Fruit fly (Drosophila melanogaster) whole organism, embryonic: Measurements from ENCODE around the gene CG4461.

Source experiments
- CG1024 ChIP-seq: fragments of 200-800 bp; sonication (Bioruptor generic); IDR thresholded peaks from 2 replicates; pipeline ENCODE4 v1.3.6; 2022; ENCODE audit warnings: missing biosample characterization, missing genetic modification characterization
- CG10431 ChIP-seq: fragments of 200-800 bp; sonication (Bioruptor generic); optimal IDR thresholded peaks from 3 replicates; lab custom pipeline; 2018; ENCODE audit warnings: missing biosample characterization, mild to moderate bottlenecking, missing genetic modification characterization
- CG10462 ChIP-seq: fragments of 200-800 bp; sonication (Bioruptor generic); optimal IDR thresholded peaks from 2 replicates; lab custom pipeline; 2016; ENCODE audit warnings: missing biosample characterization, missing genetic modification characterization
- CG10565 ChIP-seq: fragments of 200-800 bp; sonication (Bioruptor generic); optimal IDR thresholded peaks from 3 replicates; lab custom pipeline; 2016; ENCODE audit warnings: missing biosample characterization, mild to moderate bottlenecking, missing genetic modification characterization
- CG10654 ChIP-seq: fragments of 200-800 bp; sonication (Bioruptor generic); optimal IDR thresholded peaks from 2 replicates; lab custom pipeline; 2016; ENCODE audit warnings: missing biosample characterization, missing genetic modification characterization
- CG12071 ChIP-seq: fragments of 200-800 bp; sonication (Bioruptor generic); optimal IDR thresholded peaks from 3 replicates; lab custom pipeline; 2018; ENCODE audit warnings: missing biosample characterization, mild to moderate bottlenecking, missing genetic modification characterization
- CG14050 ChIP-seq: fragments of 200-800 bp; sonication (Bioruptor generic); IDR thresholded peaks from 3 replicates; pipeline ENCODE4 v1.3.6; 2022; ENCODE audit warnings: missing biosample characterization, missing genetic modification characterization
- CG1602 ChIP-seq: fragments of 200-800 bp; sonication (Bioruptor generic); optimal IDR thresholded peaks from 3 replicates; lab custom pipeline; 2016; ENCODE audit warnings: missing biosample characterization, missing genetic modification characterization
- CG16815 ChIP-seq: fragments of 200-800 bp; sonication (Bioruptor generic); optimal IDR thresholded peaks from 3 replicates; lab custom pipeline; 2017; ENCODE audit warnings: missing biosample characterization, mild to moderate bottlenecking, missing genetic modification characterization
- CG17829 ChIP-seq: fragments of 200-800 bp; optimal IDR thresholded peaks from 2 replicates; lab custom pipeline; 2019; ENCODE audit warnings: missing biosample characterization, mild to moderate bottlenecking, missing genetic modification characterization, moderate library complexity
- CG30403 ChIP-seq: fragments of 200-800 bp; sonication (Bioruptor generic); optimal IDR thresholded peaks from 3 replicates; lab custom pipeline; 2016; ENCODE audit warnings: missing biosample characterization, missing genetic modification characterization
- CG3847 ChIP-seq: fragments of 200-800 bp; sonication (Bioruptor generic); IDR thresholded peaks from 2 replicates; pipeline ENCODE4 v1.3.6; 2022; ENCODE audit warnings: missing biosample characterization, missing genetic modification characterization
- CG4820 ChIP-seq: fragments of 200-800 bp; sonication (Bioruptor generic); optimal IDR thresholded peaks from 3 replicates; lab custom pipeline; 2016; ENCODE audit warnings: missing biosample characterization, missing genetic modification characterization
- CG6683 ChIP-seq: fragments of 200-800 bp; sonication (Bioruptor generic); optimal IDR thresholded peaks from 2 replicates; lab custom pipeline; 2017; ENCODE audit warnings: missing biosample characterization, mild to moderate bottlenecking, missing genetic modification characterization, missing genetic modification reagents
- CG7963 ChIP-seq: fragments of 200-800 bp; sonication (Bioruptor generic); IDR thresholded peaks from 3 replicates; pipeline ENCODE4 v1.3.6; 2022; ENCODE audit warnings: missing biosample characterization, missing genetic modification characterization; ENCODE audit not compliant: partially characterized antibody
- CG8290 ChIP-seq, 3 experiments: fragments of 200-800 bp; sonication (Bioruptor generic); optimal IDR thresholded peaks; 2 replicates each; lab custom pipeline; 2016 to 2019; ENCODE audit warnings: missing biosample characterization in 3 of 3, missing genetic modification characterization in 3 of 3, mild to moderate bottlenecking in 2 of 3, moderate library complexity in 1 of 3
- CG8359 ChIP-seq: fragments of 200-800 bp; sonication (Bioruptor generic); optimal IDR thresholded peaks from 2 replicates; lab custom pipeline; 2017; ENCODE audit warnings: missing biosample characterization, mild to moderate bottlenecking, missing genetic modification characterization, borderline replicate concordance
- CG8765 ChIP-seq: fragments of 200-800 bp; sonication (Bioruptor generic); IDR thresholded peaks from 2 replicates; pipeline ENCODE4 v1.3.6; 2022; ENCODE audit warnings: missing biosample characterization, missing genetic modification characterization
- D19A ChIP-seq: fragments of 200-800 bp; optimal IDR thresholded peaks from 3 replicates; lab custom pipeline; 2019; ENCODE audit warnings: missing biosample characterization, mild to moderate bottlenecking, missing genetic modification characterization, moderate library complexity
- Dek ChIP-seq: fragments of 200-800 bp; sonication (Bioruptor generic); optimal IDR thresholded peaks from 3 replicates; lab custom pipeline; 2019; ENCODE audit warnings: missing biosample characterization, mild to moderate bottlenecking, missing genetic modification characterization, moderate library complexity
- ERR ChIP-seq: fragments of 200-800 bp; sonication (Bioruptor generic); optimal IDR thresholded peaks from 2 replicates; lab custom pipeline; 2016; ENCODE audit warnings: missing biosample characterization, missing genetic modification characterization
- Eip74EF ChIP-seq, 2 experiments: fragments of 200-800 bp in 1 of 2; fragments of >200 bp in 1 of 2; sonication (Bioruptor generic) in 1 of 2; optimal IDR thresholded peaks; 2 replicates each; lab custom pipeline; 2017 to 2019; ENCODE audit warnings: missing biosample characterization in 2 of 2, missing genetic modification characterization in 2 of 2, mild to moderate bottlenecking in 1 of 2, moderate library complexity in 1 of 2
- Elba2 ChIP-seq: fragments of 200-800 bp; sonication (Bioruptor generic); optimal IDR thresholded peaks from 3 replicates; lab custom pipeline; 2016; ENCODE audit warnings: missing biosample characterization, missing genetic modification characterization
- H15 ChIP-seq: fragments of 200-800 bp; sonication (Bioruptor generic); IDR thresholded peaks from 3 replicates; pipeline ENCODE4 v1.3.6; 2022; ENCODE audit warnings: missing biosample characterization, missing genetic modification characterization
- Jarid2 ChIP-seq: fragments of 200-800 bp; sonication (Bioruptor generic); optimal IDR thresholded peaks from 3 replicates; lab custom pipeline; 2017; ENCODE audit warnings: mild to moderate bottlenecking, missing biosample characterization, missing genetic modification reagents, missing genetic modification characterization
- Lim3 ChIP-seq: fragments of 200-800 bp; sonication (Bioruptor generic); IDR thresholded peaks from 2 replicates; pipeline ENCODE4 v1.3.6; 2022; ENCODE audit warnings: missing biosample characterization, missing genetic modification characterization
- Lpt ChIP-seq: fragments of >200 bp; optimal IDR thresholded peaks from 2 replicates; lab custom pipeline; 2018; ENCODE audit warnings: missing biosample characterization, missing genetic modification characterization
- NFAT ChIP-seq: fragments of 200-800 bp; sonication (Bioruptor generic); IDR thresholded peaks from 2 replicates; pipeline ENCODE4 v1.3.6; 2022; ENCODE audit warnings: missing biosample characterization, missing genetic modification characterization
- NK7.1 ChIP-seq: fragments of 200-800 bp; sonication (Bioruptor generic); optimal IDR thresholded peaks from 3 replicates; lab custom pipeline; 2016; ENCODE audit warnings: missing biosample characterization, missing genetic modification characterization
- Nf-YC ChIP-seq: fragments of 200-800 bp; optimal IDR thresholded peaks from 3 replicates; lab custom pipeline; 2019; ENCODE audit warnings: missing biosample characterization, mild to moderate bottlenecking, missing genetic modification characterization, moderate library complexity
- Rx ChIP-seq: fragments of 200-800 bp; sonication (Bioruptor generic); IDR thresholded peaks from 2 replicates; pipeline ENCODE4 v1.3.6; 2022; ENCODE audit warnings: missing biosample characterization, missing genetic modification characterization
- Tbp ChIP-seq: fragments of >200 bp; optimal IDR thresholded peaks from 2 replicates; lab custom pipeline; 2018; ENCODE audit warnings: missing biosample characterization, missing genetic modification characterization
- YL-1 ChIP-seq: fragments of 200-800 bp; sonication (Bioruptor generic); optimal IDR thresholded peaks from 3 replicates; lab custom pipeline; 2017; ENCODE audit warnings: missing biosample characterization, mild to moderate bottlenecking, missing genetic modification characterization
- abd-A ChIP-seq: fragments of 200-800 bp; sonication (Bioruptor generic); optimal IDR thresholded peaks from 3 replicates; lab custom pipeline; 2019; ENCODE audit warnings: missing biosample characterization, mild to moderate bottlenecking, missing genetic modification characterization, moderate library complexity
- bcd ChIP-seq: fragments of 200-800 bp; sonication (Bioruptor generic); optimal IDR thresholded peaks from 2 replicates; lab custom pipeline; 2017; ENCODE audit warnings: missing biosample characterization, mild to moderate bottlenecking, missing genetic modification characterization
- ci ChIP-seq: fragments of 200-800 bp; sonication (Bioruptor generic); IDR thresholded peaks from 3 replicates; pipeline ENCODE4 v1.3.6; 2022; ENCODE audit warnings: missing biosample characterization, missing genetic modification characterization
- crol ChIP-seq: fragments of 200-800 bp; sonication (Bioruptor generic); IDR thresholded peaks from 2 replicates; pipeline ENCODE4 v1.3.6; 2022; ENCODE audit warnings: missing biosample characterization, missing genetic modification characterization
- gcm ChIP-seq: fragments of 200-800 bp; sonication (Bioruptor generic); optimal IDR thresholded peaks from 2 replicates; lab custom pipeline; 2019; ENCODE audit warnings: missing biosample characterization, mild to moderate bottlenecking, missing genetic modification characterization, moderate library complexity
- insv ChIP-seq, 2 experiments: fragments of 200-800 bp; sonication (Bioruptor generic); optimal IDR thresholded peaks; 3 replicates each; lab custom pipeline; 2016 to 2018; ENCODE audit warnings: missing biosample characterization in 2 of 2, missing genetic modification characterization in 2 of 2
- klu ChIP-seq: fragments of 200-800 bp; sonication (Bioruptor generic); IDR thresholded peaks from 2 replicates; pipeline ENCODE4 v1.3.6; 2022; ENCODE audit warnings: missing biosample characterization, missing genetic modification characterization
- lmd ChIP-seq: fragments of 200-800 bp; sonication (Bioruptor generic); IDR thresholded peaks from 2 replicates; pipeline ENCODE4 v1.3.6; 2022; ENCODE audit warnings: missing biosample characterization, missing genetic modification characterization
- mld ChIP-seq: fragments of 200-800 bp; sonication (Bioruptor generic); IDR thresholded peaks from 3 replicates; pipeline ENCODE4 v1.3.6; 2022; ENCODE audit warnings: missing biosample characterization, missing genetic modification characterization; ENCODE audit not compliant: partially characterized antibody
- peb ChIP-seq: fragments of 200-800 bp; sonication (Bioruptor generic); IDR thresholded peaks from 2 replicates; pipeline ENCODE4 v1.3.6; 2022; ENCODE audit warnings: missing biosample characterization, missing genetic modification characterization
- repo ChIP-seq: fragments of 200-800 bp; sonication (Bioruptor generic); optimal IDR thresholded peaks from 2 replicates; lab custom pipeline; 2016; ENCODE audit warnings: missing biosample characterization, missing genetic modification characterization
- sim ChIP-seq: fragments of 200-800 bp; sonication (Bioruptor generic); IDR thresholded peaks from 2 replicates; pipeline ENCODE4 v1.3.6; 2022; ENCODE audit warnings: missing biosample characterization, missing genetic modification characterization
- ssp ChIP-seq: fragments of 200-800 bp; sonication (Bioruptor generic); IDR thresholded peaks from 2 replicates; pipeline ENCODE4 v1.3.6; 2022; ENCODE audit warnings: missing biosample characterization, missing genetic modification characterization
- trem ChIP-seq: fragments of 200-800 bp; optimal IDR thresholded peaks from 3 replicates; lab custom pipeline; 2019; ENCODE audit warnings: missing biosample characterization, mild to moderate bottlenecking, missing genetic modification characterization, moderate library complexity
- tup ChIP-seq: fragments of 200-800 bp; sonication (Bioruptor generic); optimal IDR thresholded peaks from 2 replicates; lab custom pipeline; 2016; ENCODE audit warnings: missing biosample characterization, mild to moderate bottlenecking, missing genetic modification characterization, moderate library complexity
- unpg ChIP-seq: fragments of 200-800 bp; sonication (Bioruptor generic); optimal IDR thresholded peaks from 3 replicates; lab custom pipeline; 2018; ENCODE audit warnings: missing biosample characterization, mild to moderate bottlenecking, missing genetic modification characterization, moderate library complexity

CG4461 gene

DNA sequence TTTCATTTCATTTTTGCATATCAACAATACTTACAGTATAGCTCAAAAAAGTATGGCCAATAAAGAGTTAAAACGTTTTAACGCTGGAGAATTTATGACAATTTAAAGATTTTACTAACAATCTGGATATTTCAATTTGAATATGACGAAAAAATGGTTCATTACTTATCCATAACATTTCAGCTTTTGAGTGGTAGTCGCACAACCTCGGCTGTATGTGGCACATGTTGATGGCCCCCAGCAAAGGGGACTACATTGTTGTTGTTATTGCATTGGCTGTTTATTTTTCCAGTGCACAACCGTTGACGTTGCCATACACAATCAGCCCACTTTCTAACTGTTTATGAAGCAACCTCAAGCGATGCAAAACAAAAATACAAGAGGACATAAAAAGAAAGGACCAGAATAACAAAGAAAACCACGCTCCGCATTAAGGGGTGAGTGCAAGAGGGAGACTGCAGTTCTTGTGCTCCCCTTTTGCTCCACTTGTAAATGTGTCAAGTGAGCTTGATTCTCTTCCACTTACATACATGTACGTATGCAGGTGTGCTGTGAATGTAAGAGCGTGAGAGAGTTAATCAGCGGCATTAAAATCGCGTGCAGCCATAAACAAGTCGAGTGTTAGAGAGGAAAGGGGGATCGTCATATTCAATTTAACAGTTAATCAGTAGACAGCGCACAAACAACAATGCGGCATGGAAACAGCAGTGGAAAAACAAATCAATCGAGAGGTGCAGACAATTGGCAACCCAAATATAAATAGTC, 45.0 kb downstream of the CG4461 start (continued):
- TF ChIP-seq ERR = no peak
- peak in 1 of 2 experiments; percentile 53 for TF ChIP-seq Eip74EF (GFP tag; optimal IDR thresholded peaks at IDR 0.05; lab: Kevin White, UChicago)
- no peak for TF ChIP-seq CG16815 (GFP tag; lab: Kevin White, UChicago)
- TF ChIP-seq ssp (GFP tag; lab: Robert Waterston, UW) = 0 out of 2 replicates have a peak, but pooled peaks have one; percentile 16
- TF ChIP-seq H15 (GFP tag; lab: Robert Waterston, UW) = peak; percentile 37; the same call in 1 of the 3 replicates
- TF ChIP-seq Dek = no peak
- no peak for TF ChIP-seq insv (GFP tag; optimal IDR thresholded peaks at IDR 0.05; lab: Kevin White, UChicago)
- TF ChIP-seq Nf-YC (tag; lab: Kevin White, UChicago) = no peak
- TF ChIP-seq CG10654 = no peak
- no peak for TF ChIP-seq CG8290 (GFP tag; optimal IDR thresholded peaks at IDR 0.05; lab: Kevin White, UChicago)
- TF ChIP-seq CG8290 (tag; optimal IDR thresholded peaks at IDR 0.05; lab: Kevin White, UChicago) = peak in 1 of 2 experiments; percentile 43
- TF ChIP-seq Jarid2 (GFP tag; lab: Kevin White, UChicago) = no peak
- TF ChIP-seq CG17829 (tag; lab: Kevin White, UChicago) = peak; percentile 2
- TF ChIP-seq CG8359 (GFP tag; lab: Kevin White, UChicago) = no peak
- no peak for TF ChIP-seq gcm (GFP tag; lab: Kevin White, UChicago)
- no peak for TF ChIP-seq sim
- TF ChIP-seq CG14050 = peak; percentile 24; the same call in 2 of the 3 replicates
- no peak for TF ChIP-seq CG10565 (GFP tag; lab: Kevin White, UChicago)
- TF ChIP-seq Rx (GFP tag; lab: Robert Waterston, UW) = peak; percentile 34; the same call in 1 of the 2 replicates
- no peak for TF ChIP-seq Lpt
- TF ChIP-seq tup (GFP tag; lab: Kevin White, UChicago) = no peak
- TF ChIP-seq CG7963 (GFP tag; lab: Robert Waterston, UW) = no peak
- TF ChIP-seq D19A (tag; lab: Kevin White, UChicago) = peak; percentile 47
- no peak for TF ChIP-seq CG10431 (GFP tag; lab: Kevin White, UChicago)
- peak; percentile 12; the same call in 1 of the 2 replicates for TF ChIP-seq CG3847 (GFP tag; lab: Robert Waterston, UW)
- TF ChIP-seq ci (GFP tag; lab: Robert Waterston, UW) = peak; percentile 84
- TF ChIP-seq Lim3 = 0 out of 2 replicates have a peak, but pooled peaks have one; percentile 19
- TF ChIP-seq repo = no peak
- TF ChIP-seq CG10462 (GFP tag; lab: Kevin White, UChicago) = no peak
- TF ChIP-seq CG6683 (GFP tag; lab: Kevin White, UChicago) = no peak
- peak; percentile 35 for TF ChIP-seq bcd (GFP tag; lab: Kevin White, UChicago)
- TF ChIP-seq CG1602 (GFP tag; lab: Kevin White, UChicago) = no peak
- peak; percentile 17; the same call in 1 of the 2 replicates for TF ChIP-seq peb (GFP tag; lab: Robert Waterston, UW)
- TF ChIP-seq CG12071 (GFP tag; lab: Kevin White, UChicago) = no peak
- peak; percentile 38 for TF ChIP-seq CG30403
- no peak for TF ChIP-seq NK7.1
- TF ChIP-seq unpg = peak; percentile 62
- no peak for TF ChIP-seq YL-1 (GFP tag; lab: Kevin White, UChicago)
- no peak for TF ChIP-seq mld (GFP tag; lab: Robert Waterston, UW)
- TF ChIP-seq CG1024 (GFP tag; lab: Robert Waterston, UW) = peak; percentile 26; the same call in 1 of the 2 replicates
- TF ChIP-seq NFAT (GFP tag; lab: Robert Waterston, UW) = no peak
- TF ChIP-seq abd-A (tag; lab: Kevin White, UChicago) = no peak
- no peak for TF ChIP-seq klu (GFP tag; lab: Robert Waterston, UW)
- TF ChIP-seq Tbp = no peak
- TF ChIP-seq Elba2 = no peak
- TF ChIP-seq CG8765 = no peak
- no peak for TF ChIP-seq CG4820 (GFP tag; lab: Kevin White, UChicago)
- no peak for TF ChIP-seq crol (GFP tag; lab: Robert Waterston, UW)
- no peak for TF ChIP-seq trem (tag; lab: Kevin White, UChicago)
- peak; percentile 41; the same call in 1 of the 2 replicates for TF ChIP-seq lmd (GFP tag; lab: Robert Waterston, UW)
